Fruit fly (Drosophila melanogaster) whole organism, embryonic: ENCODE results near the gene Calr.
A peak's percentile ranks its signal among the peaks of the same experiment; 100 is the strongest.

Experiments used
- Antp ChIP-seq: fragments of 200-800 bp; sonication (Bioruptor generic); optimal IDR thresholded peaks from 3 replicates; lab custom pipeline; 2016; ENCODE audit warnings: missing biosample characterization, missing genetic modification characterization
- Asciz ChIP-seq: fragments of 200-800 bp; sonication (Bioruptor generic); optimal IDR thresholded peaks from 2 replicates; lab custom pipeline; 2017; ENCODE audit warnings: missing biosample characterization, mild to moderate bottlenecking, missing genetic modification characterization, missing genetic modification reagents
- CG10274 ChIP-seq: fragments of 200-800 bp; sonication (Bioruptor generic); optimal IDR thresholded peaks from 3 replicates; lab custom pipeline; 2017; ENCODE audit warnings: missing biosample characterization, mild to moderate bottlenecking, missing genetic modification characterization
- CG11398 ChIP-seq: fragments of 200-800 bp; sonication (Bioruptor generic); optimal IDR thresholded peaks from 2 replicates; lab custom pipeline; 2016; ENCODE audit warnings: missing biosample characterization, missing genetic modification characterization
- CG14667 ChIP-seq: fragments of 200-800 bp; sonication (Bioruptor generic); IDR thresholded peaks from 2 replicates; pipeline ENCODE4 v1.3.6; 2022; ENCODE audit warnings: missing biosample characterization, missing genetic modification characterization
- CG15514 ChIP-seq: fragments of 200-800 bp; sonication (Bioruptor generic); optimal IDR thresholded peaks from 3 replicates; lab custom pipeline; 2017; ENCODE audit warnings: missing biosample characterization, missing genetic modification characterization, mild to moderate bottlenecking, moderate library complexity, missing genetic modification reagents
- CG17912 ChIP-seq: fragments of 200-800 bp; sonication (Bioruptor generic); optimal IDR thresholded peaks from 2 replicates; lab custom pipeline; 2018; ENCODE audit warnings: missing biosample characterization, mild to moderate bottlenecking, missing genetic modification characterization
- CG18619 ChIP-seq: fragments of 200-800 bp; sonication (Bioruptor generic); optimal IDR thresholded peaks from 3 replicates; lab custom pipeline; 2017; ENCODE audit warnings: missing biosample characterization, mild to moderate bottlenecking, missing genetic modification characterization
- CG2712 ChIP-seq: fragments of 200-800 bp; optimal IDR thresholded peaks from 3 replicates; lab custom pipeline; 2019; ENCODE audit warnings: missing biosample characterization, mild to moderate bottlenecking, missing genetic modification characterization, moderate library complexity
- CG30403 ChIP-seq: fragments of 200-800 bp; sonication (Bioruptor generic); optimal IDR thresholded peaks from 3 replicates; lab custom pipeline; 2016; ENCODE audit warnings: missing biosample characterization, missing genetic modification characterization
- CG30431 ChIP-seq: fragments of 200-800 bp; sonication (Bioruptor generic); optimal IDR thresholded peaks from 2 replicates; lab custom pipeline; 2017; ENCODE audit warnings: missing biosample characterization, missing genetic modification characterization
- CG3065 ChIP-seq: fragments of 200-800 bp; sonication (Bioruptor generic); optimal IDR thresholded peaks from 2 replicates; lab custom pipeline; 2016; ENCODE audit warnings: missing biosample characterization, missing genetic modification characterization
- CG32532 ChIP-seq: fragments of 200-800 bp; sonication (Bioruptor generic); IDR thresholded peaks from 2 replicates; pipeline ENCODE4 v1.3.6; 2022; ENCODE audit warnings: missing biosample characterization, missing genetic modification characterization
- CG32767 ChIP-seq: fragments of 200-800 bp; sonication (Bioruptor generic); IDR thresholded peaks from 2 replicates; pipeline ENCODE4 v1.3.6; 2022; ENCODE audit warnings: missing biosample characterization, missing genetic modification characterization
- CG32772 ChIP-seq: fragments of 200-800 bp; sonication (Bioruptor generic); IDR thresholded peaks from 2 replicates; pipeline ENCODE4 v1.3.6; 2022; ENCODE audit warnings: missing biosample characterization, missing genetic modification characterization
- CG3281 ChIP-seq: fragments of 200-800 bp; sonication (Bioruptor generic); optimal IDR thresholded peaks from 3 replicates; lab custom pipeline; 2017; ENCODE audit warnings: missing biosample characterization, mild to moderate bottlenecking, missing genetic modification characterization
- CG34376 ChIP-seq: fragments of 200-800 bp; sonication (Bioruptor generic); optimal IDR thresholded peaks from 2 replicates; lab custom pipeline; 2018; ENCODE audit warnings: missing biosample characterization, mild to moderate bottlenecking, missing genetic modification characterization
- CG6791 ChIP-seq: fragments of 200-800 bp; sonication (Bioruptor generic); IDR thresholded peaks from 3 replicates; pipeline ENCODE4 v1.3.6; 2022; ENCODE audit warnings: missing biosample characterization, missing genetic modification characterization; ENCODE audit not compliant: partially characterized antibody
- CG8281 ChIP-seq: fragments of 200-800 bp; sonication (Bioruptor generic); optimal IDR thresholded peaks from 2 replicates; lab custom pipeline; 2018; ENCODE audit warnings: missing biosample characterization, mild to moderate bottlenecking, missing genetic modification characterization, moderate library complexity
- CG8359 ChIP-seq: fragments of 200-800 bp; sonication (Bioruptor generic); optimal IDR thresholded peaks from 2 replicates; lab custom pipeline; 2017; ENCODE audit warnings: missing biosample characterization, mild to moderate bottlenecking, missing genetic modification characterization, borderline replicate concordance
- CG9797 ChIP-seq: fragments of 200-800 bp; sonication (Bioruptor generic); optimal IDR thresholded peaks from 3 replicates; lab custom pipeline; 2018; ENCODE audit warnings: missing biosample characterization, mild to moderate bottlenecking, missing genetic modification characterization
- D19A ChIP-seq: fragments of 200-800 bp; optimal IDR thresholded peaks from 3 replicates; lab custom pipeline; 2019; ENCODE audit warnings: missing biosample characterization, mild to moderate bottlenecking, missing genetic modification characterization, moderate library complexity
- Dref ChIP-seq: fragments of 200-800 bp; sonication (Bioruptor generic); IDR thresholded peaks from 2 replicates; pipeline ENCODE4 v1.3.6; 2022; ENCODE audit warnings: missing biosample characterization, missing genetic modification characterization
- Fer2 ChIP-seq: fragments of 200-800 bp; sonication (Bioruptor generic); optimal IDR thresholded peaks from 2 replicates; lab custom pipeline; 2018; ENCODE audit warnings: missing biosample characterization, mild to moderate bottlenecking, missing genetic modification characterization, moderate library complexity
- H15 ChIP-seq: fragments of 200-800 bp; sonication (Bioruptor generic); IDR thresholded peaks from 3 replicates; pipeline ENCODE4 v1.3.6; 2022; ENCODE audit warnings: missing biosample characterization, missing genetic modification characterization
- HmgZ ChIP-seq: fragments of 200-800 bp; sonication (Bioruptor generic); optimal IDR thresholded peaks from 2 replicates; lab custom pipeline; 2018; ENCODE audit warnings: missing biosample characterization, mild to moderate bottlenecking, missing genetic modification characterization
- Hr78 ChIP-seq, 2 experiments: fragments of 200-800 bp in 1 of 2; fragments of >200 bp in 1 of 2; sonication (Bioruptor generic) in 1 of 2; optimal IDR thresholded peaks; 2 replicates each; lab custom pipeline; 2017 to 2019; ENCODE audit warnings: missing biosample characterization in 2 of 2, missing genetic modification characterization in 2 of 2, mild to moderate bottlenecking in 1 of 2, moderate library complexity in 1 of 2
- Med ChIP-seq: fragments of 200-800 bp; sonication (Bioruptor generic); peaks from one replicate; lab custom pipeline; 2016; ENCODE audit warnings: missing biosample characterization, missing genetic modification characterization, mild to moderate bottlenecking, inconsistent platforms, moderate library complexity
- Ptx1 ChIP-seq: fragments of 200-800 bp; sonication (Bioruptor generic); IDR thresholded peaks from 2 replicates; pipeline ENCODE4 v1.3.6; 2022; ENCODE audit warnings: missing biosample characterization, missing genetic modification characterization
- Ravus ChIP-seq: fragments of 200-800 bp; sonication (Bioruptor generic); IDR thresholded peaks from 2 replicates; pipeline ENCODE4 v1.3.6; 2022; ENCODE audit warnings: missing biosample characterization, missing genetic modification characterization
- Rfx ChIP-seq: fragments of 200-800 bp; sonication (Bioruptor generic); IDR thresholded peaks from 2 replicates; pipeline ENCODE4 v1.3.6; 2022; ENCODE audit warnings: missing biosample characterization, missing genetic modification characterization
- Rx ChIP-seq: fragments of 200-800 bp; sonication (Bioruptor generic); IDR thresholded peaks from 2 replicates; pipeline ENCODE4 v1.3.6; 2022; ENCODE audit warnings: missing biosample characterization, missing genetic modification characterization
- bab2 ChIP-seq: fragments of 200-800 bp; sonication (Bioruptor generic); optimal IDR thresholded peaks from 2 replicates; lab custom pipeline; 2016; ENCODE audit warnings: missing biosample characterization, missing genetic modification characterization
- bigmax ChIP-seq: fragments of 200-800 bp; sonication (Bioruptor generic); optimal IDR thresholded peaks from 2 replicates; lab custom pipeline; 2018; ENCODE audit warnings: missing biosample characterization, mild to moderate bottlenecking, missing genetic modification characterization
- crol ChIP-seq: fragments of 200-800 bp; sonication (Bioruptor generic); IDR thresholded peaks from 2 replicates; pipeline ENCODE4 v1.3.6; 2022; ENCODE audit warnings: missing biosample characterization, missing genetic modification characterization
- crp ChIP-seq, 2 experiments: fragments of 200-800 bp; sonication (Bioruptor generic); optimal IDR thresholded peaks; 2 replicates in 1 of 2; 3 replicates in 1 of 2; lab custom pipeline; 2017; ENCODE audit warnings: missing biosample characterization in 2 of 2, missing genetic modification characterization in 2 of 2, mild to moderate bottlenecking in 1 of 2, moderate library complexity in 1 of 2
- gce ChIP-seq: fragments of 200-800 bp; sonication (Bioruptor generic); IDR thresholded peaks from 3 replicates; pipeline ENCODE4 v1.3.6; 2022; ENCODE audit warnings: missing biosample characterization, missing genetic modification characterization
- gsb ChIP-seq: fragments of 200-800 bp; sonication (Bioruptor generic); IDR thresholded peaks from 2 replicates; pipeline ENCODE4 v1.3.6; 2022; ENCODE audit warnings: missing biosample characterization, missing genetic modification characterization
- gt ChIP-seq: fragments of 200-800 bp; sonication (Bioruptor generic); IDR thresholded peaks from 2 replicates; pipeline ENCODE4 v1.3.6; 2022; ENCODE audit warnings: missing biosample characterization, missing genetic modification characterization
- lab ChIP-seq: fragments of 200-800 bp; sonication (Bioruptor generic); optimal IDR thresholded peaks from 3 replicates; lab custom pipeline; 2017; ENCODE audit warnings: missing biosample characterization, missing genetic modification characterization, mild to moderate bottlenecking, moderate library complexity, missing genetic modification reagents
- mam ChIP-seq: fragments of 200-800 bp; sonication (Bioruptor generic); optimal IDR thresholded peaks from 3 replicates; lab custom pipeline; 2016; ENCODE audit warnings: missing biosample characterization, missing genetic modification characterization
- p53 ChIP-seq: fragments of 200-800 bp; sonication (Bioruptor generic); optimal IDR thresholded peaks from 2 replicates; lab custom pipeline; 2016; ENCODE audit warnings: missing biosample characterization, missing genetic modification characterization
- pfk ChIP-seq: fragments of 200-800 bp; sonication (Bioruptor generic); optimal IDR thresholded peaks from 2 replicates; lab custom pipeline; 2018; ENCODE audit warnings: missing biosample characterization, mild to moderate bottlenecking, missing genetic modification characterization, moderate library complexity
- prd ChIP-seq, 3 experiments: fragments of >200 bp in 2 of 3; fragments of 200-800 bp in 1 of 3; sonication (Bioruptor generic) in 1 of 3; optimal IDR thresholded peaks in 2 of 3; IDR thresholded peaks in 1 of 3; 2 replicates in 2 of 3; 3 replicates in 1 of 3; pipeline versions ENCODE4 v1.3.6 to Lab custom; 2017 to 2022; ENCODE audit warnings: missing biosample characterization in 1 of 3, missing genetic modification characterization in 1 of 3
- pzg ChIP-seq: fragments of 200-800 bp; sonication (Bioruptor generic); optimal IDR thresholded peaks from 3 replicates; lab custom pipeline; 2018; ENCODE audit warnings: missing biosample characterization, mild to moderate bottlenecking, missing genetic modification characterization, moderate library complexity
- sim ChIP-seq: fragments of 200-800 bp; sonication (Bioruptor generic); IDR thresholded peaks from 2 replicates; pipeline ENCODE4 v1.3.6; 2022; ENCODE audit warnings: missing biosample characterization, missing genetic modification characterization
- tin ChIP-seq: fragments of 200-800 bp; sonication (Bioruptor generic); optimal IDR thresholded peaks from 3 replicates; lab custom pipeline; 2016; ENCODE audit warnings: missing biosample characterization, missing genetic modification characterization
- unc-4 ChIP-seq: fragments of 200-800 bp; sonication (Bioruptor generic); IDR thresholded peaks from 2 replicates; pipeline ENCODE4 v1.3.6; 2022; ENCODE audit warnings: missing biosample characterization, missing genetic modification characterization; ENCODE audit not compliant: partially characterized antibody
- vvl ChIP-seq: fragments of 200-800 bp; sonication (Bioruptor generic); IDR thresholded peaks from 2 replicates; pipeline ENCODE4 v1.3.6; 2022; ENCODE audit warnings: missing biosample characterization, missing genetic modification characterization
- wdn ChIP-seq: fragments of 200-800 bp; sonication (Bioruptor generic); IDR thresholded peaks from 2 replicates; pipeline ENCODE4 v1.3.6; 2022; ENCODE audit warnings: missing biosample characterization, missing genetic modification characterization

Gene Calr

dm6 chr3R:9581089-9581520, 49.5 kb downstream of the Calr start, which contains the start of gene CG8301 (continued):
- TF ChIP-seq Med (GFP tag; lab: Kevin White, UChicago) (no peak), CG34376 (peak; percentile 15), Hr78 (GFP tag; optimal IDR thresholded peaks at IDR 0.05; lab: Kevin White, UChicago) (no peak), Ptx1 (GFP tag; lab: Robert Waterston, UW) (0 out of 2 replicates have a peak, but pooled peaks have one; percentile 10), lab (GFP tag; lab: Kevin White, UChicago) (peak; percentile 68), CG8281 (tag; lab: Kevin White, UChicago) (no peak), Asciz (GFP tag; lab: Kevin White, UChicago) (peak; percentile 34), tin (GFP tag; lab: Kevin White, UChicago) (no peak), gce (GFP tag; lab: Robert Waterston, UW) (no peak), pzg (GFP tag; lab: Kevin White, UChicago) (peak; percentile 10), sim (GFP tag; lab: Robert Waterston, UW) (no peak), mam (GFP tag; lab: Kevin White, UChicago) (peak; percentile 24), H15 (GFP tag; lab: Robert Waterston, UW) (no peak), vvl (GFP tag; lab: Robert Waterston, UW) (peak; percentile 46; the same call in 1 of the 2 replicates), crol (peak; percentile 13; the same call in 1 of the 2 replicates), CG17912 (GFP tag; lab: Kevin White, UChicago) (no peak), D19A (peak; percentile 22), CG11398 (GFP tag; lab: Kevin White, UChicago) (no peak), CG10274 (GFP tag; lab: Kevin White, UChicago) (no peak), p53 (GFP tag; lab: Kevin White, UChicago) (no peak), CG14667 (GFP tag; lab: Robert Waterston, UW) (no peak), CG2712 (tag; lab: Kevin White, UChicago) (peak; percentile 43), pfk (GFP tag; lab: Kevin White, UChicago) (no peak), gsb (GFP tag; lab: Robert Waterston, UW) (no peak), CG3281 (GFP tag; lab: Kevin White, UChicago) (peak; percentile 6), Rx (GFP tag; lab: Robert Waterston, UW) (no peak), CG32532 (GFP tag; lab: Robert Waterston, UW) (peak; percentile 60; the same call in 1 of the 2 replicates), HmgZ (tag; lab: Kevin White, UChicago) (no peak), CG30431 (GFP tag; lab: Kevin White, UChicago) (no peak), CG32772 (GFP tag; lab: Robert Waterston, UW) (no peak), CG18619 (GFP tag; lab: Kevin White, UChicago) (no peak), CG30403 (GFP tag; lab: Kevin White, UChicago) (peak; percentile 39), gt (GFP tag; lab: Robert Waterston, UW) (no peak), CG9797 (GFP tag; lab: Kevin White, UChicago) (no peak), prd (optimal IDR thresholded peaks at IDR 0.05; lab: Kevin White, UChicago) (no peak), prd (GFP tag; IDR thresholded peaks at IDR 0.05; lab: Robert Waterston, UW) (no peak), unc-4 (GFP tag; lab: Robert Waterston, UW) (0 out of 2 replicates have a peak, but pooled peaks have one; percentile 20), bigmax (GFP tag; lab: Kevin White, UChicago) (no peak), CG15514 (GFP tag; lab: Kevin White, UChicago) (peak; percentile 48), Fer2 (tag; lab: Kevin White, UChicago) (no peak), Dref (GFP tag; lab: Robert Waterston, UW) (no peak), CG3065 (GFP tag; lab: Kevin White, UChicago) (no peak), CG6791 (GFP tag; lab: Robert Waterston, UW) (no peak), crp (GFP tag; optimal IDR thresholded peaks at IDR 0.05; lab: Kevin White, UChicago) (peak in 1 of 2 experiments; percentile 75), CG8359 (GFP tag; lab: Kevin White, UChicago) (no peak), CG32767 (0 out of 2 replicates have a peak, but pooled peaks have one; percentile 23), wdn (no peak), Ravus (GFP tag; lab: Robert Waterston, UW) (no peak), Antp (GFP tag; lab: Kevin White, UChicago) (no peak), Rfx (GFP tag; lab: Robert Waterston, UW) (peak; percentile 35; the same call in 1 of the 2 replicates), bab2 (GFP tag; lab: Kevin White, UChicago) (no peak)
